Worm (Caenorhabditis elegans) whole organism, L4 larva: Measurements from ENCODE around the gene crls-1.

Experiments used
- R02D3.7 ChIP-seq: fragments of 150-350 bp; sonication (generic microtip); optimal IDR thresholded peaks from 3 replicates; lab custom pipeline; 2014; ENCODE audit warnings: missing biosample characterization, missing genetic modification characterization
- aly-2 ChIP-seq: sonication (generic microtip); optimal IDR thresholded peaks from 2 replicates; lab custom pipeline; 2018; ENCODE audit warnings: missing biosample characterization, missing genetic modification characterization
- cey-2 ChIP-seq: sonication (generic microtip); optimal IDR thresholded peaks from 3 replicates; lab custom pipeline; 2017; ENCODE audit warnings: missing genetic modification characterization, mild to moderate bottlenecking, missing compliant biosample characterization, antibody characterized with exemption, borderline replicate concordance; ENCODE audit not compliant: insufficient read depth
- nhr-6 ChIP-seq: fragments of 150-350 bp; optimal IDR thresholded peaks from 2 replicates; lab custom pipeline; 2014; ENCODE audit warnings: missing biosample characterization, missing genetic modification characterization
- spr-1 ChIP-seq: sonication (generic microtip); optimal IDR thresholded peaks from 2 replicates; lab custom pipeline; 2016; ENCODE audit warnings: mild to moderate bottlenecking, missing genetic modification characterization, missing compliant biosample characterization
- unc-62 ChIP-seq, 3 experiments: fragments of 150-350 bp in 1 of 3; sonication (generic microtip); optimal IDR thresholded peaks in 2 of 3; peaks in 1 of 3; 1 replicate in 1 of 3; 2 replicates in 2 of 3; lab custom pipeline; 2014 to 2017; ENCODE audit warnings: missing biosample characterization in 3 of 3, missing genetic modification characterization in 3 of 3, missing genetic modification reagents in 3 of 3, missing genotype in 1 of 3
- zfp-3 ChIP-seq: fragments of 200-800 bp; sonication (Bioruptor generic); conservative IDR thresholded peaks from 2 replicates; pipeline ENCODE4 v1.3.6; 2022; ENCODE audit warnings: missing genetic modification reagents, missing genetic modification characterization, missing compliant biosample characterization

The crls-1 gene

DNA sequence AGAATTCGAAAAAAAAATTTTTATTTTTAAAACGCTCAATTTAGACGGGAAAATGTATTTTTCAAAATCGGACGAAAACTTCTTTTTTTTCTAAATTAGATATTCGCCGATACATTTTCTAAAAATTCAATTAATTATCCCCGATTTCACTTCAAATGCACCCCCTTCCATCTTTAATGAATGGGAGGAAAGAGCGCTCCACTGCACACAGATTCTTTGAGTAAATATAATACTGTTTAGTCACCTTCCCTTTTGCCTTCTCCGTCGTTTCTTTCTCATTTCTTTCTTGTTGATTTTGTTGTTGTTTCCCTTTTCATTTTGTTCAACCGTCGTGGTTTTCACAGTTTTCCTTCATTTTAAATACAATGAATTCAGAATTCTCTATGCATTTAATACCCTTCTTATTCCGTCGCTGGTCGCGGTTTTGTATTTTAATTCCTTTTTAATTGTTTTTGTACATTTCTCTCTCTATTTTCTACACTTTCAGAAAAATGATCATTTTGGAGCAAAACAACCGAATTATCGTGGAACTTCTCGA, 47.8 kb downstream of the crls-1 start, which contains the start of gene arx-4 (continued):
- TF ChIP-seq unc-62 (GFP tag; optimal IDR thresholded peaks at IDR 0.05 in 1 of 2; lab: Kevin White, UChicago) (no peak), unc-62 (tag; optimal IDR thresholded peaks at IDR 0.05; lab: Kevin White, UChicago) (no peak), R02D3.7 (no peak), zfp-3 (GFP tag; lab: Robert Waterston, UW) (no peak), nhr-6 (tag; lab: Kevin White, UChicago) (no peak), spr-1 (no peak)

DNA sequence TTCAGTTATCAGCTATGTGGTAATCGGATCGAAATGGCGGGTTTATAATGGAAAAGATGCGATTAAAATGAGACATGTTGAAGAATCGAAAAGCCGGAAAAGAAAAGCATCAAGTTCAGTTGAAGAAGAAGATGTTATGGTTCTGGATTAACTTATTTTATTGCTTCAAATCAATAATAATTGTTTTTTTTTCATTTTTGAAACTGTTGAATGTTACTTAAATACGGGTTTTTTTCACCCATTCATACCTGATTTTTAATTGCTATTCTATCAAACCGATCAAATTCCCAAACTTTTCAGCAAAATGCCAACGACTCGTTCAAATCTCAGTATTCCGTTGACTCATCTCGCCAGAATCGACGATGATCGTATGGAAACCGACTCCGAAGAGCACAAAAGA, 49.8 kb downstream of the crls-1 start, which contains the start of gene exos-4.2:
exos-4.2 (plus strand) TSS at position 301 of the 400 bp plus-strand sequence.
- TF ChIP-seq aly-2 (tag; lab: Kevin White, UChicago) (no peak), cey-2 (tag; lab: Kevin White, UChicago) (no peak), nhr-6 (tag; lab: Kevin White, UChicago) (no peak)
